Worm (Caenorhabditis elegans) whole organism, L2 larva: ENCODE data around the gene C23G10.7.

ENCODE experiments used
- blmp-1 ChIP-seq: sonication (generic microtip); optimal IDR thresholded peaks from 2 replicates; lab custom pipeline; 2017; ENCODE audit warnings: missing genetic modification characterization, mild to moderate bottlenecking, missing compliant biosample characterization, antibody characterized with exemption, moderate library complexity; ENCODE audit not compliant: insufficient read depth
- ceh-82 ChIP-seq: fragments of 150-350 bp; optimal IDR thresholded peaks from 2 replicates; lab custom pipeline; 2014; ENCODE audit warnings: missing biosample characterization, missing genetic modification characterization
- lin-13 ChIP-seq: fragments of 150-350 bp; optimal IDR thresholded peaks from 2 replicates; lab custom pipeline; 2014; ENCODE audit warnings: missing biosample characterization, missing genetic modification reagents, missing genetic modification characterization
- nhr-10 ChIP-seq: sonication (generic microtip); optimal IDR thresholded peaks from 2 replicates; lab custom pipeline; 2017; ENCODE audit warnings: missing biosample characterization, missing genetic modification characterization
- sma-3 ChIP-seq: sonication (generic microtip); optimal IDR thresholded peaks from 2 replicates; lab custom pipeline; 2016; ENCODE audit warnings: missing genetic modification reagents, missing genetic modification characterization, missing compliant biosample characterization
- unc-62 ChIP-seq: fragments of 150-350 bp; optimal IDR thresholded peaks from 2 replicates; lab custom pipeline; 2014; ENCODE audit warnings: missing biosample characterization, missing genetic modification reagents, missing genetic modification characterization

- TF ChIP-seq sma-3 (GFP tag; lab: Kevin White, UChicago) (no peak), blmp-1 (tag; lab: Kevin White, UChicago) (no peak), ceh-82 (tag; lab: Kevin White, UChicago) (no peak), lin-13 (GFP tag; lab: Kevin White, UChicago) (no peak), unc-62 (GFP tag; lab: Kevin White, UChicago) (no peak), nhr-10 (tag; lab: Kevin White, UChicago) (no peak)
Measured at ce11 chrIII:6177631-6178030, 20.6 kb downstream of the C23G10.7 start.
